Fruit fly (Drosophila melanogaster) whole organism, pupa: ENCODE data around the gene CG14717.

Source experiments
- CG10348 ChIP-seq: fragments of 200-800 bp; sonication (Bioruptor generic); IDR thresholded peaks from 2 replicates; pipeline ENCODE4 v1.3.6; 2022; ENCODE audit warnings: missing biosample characterization, missing genetic modification characterization
- CG12605 ChIP-seq: fragments of 200-800 bp; sonication (Bioruptor generic); IDR thresholded peaks from 2 replicates; pipeline ENCODE4 v1.3.6; 2022; ENCODE audit warnings: missing biosample characterization, missing genetic modification characterization
- CG13204 ChIP-seq: fragments of 200-800 bp; sonication (Bioruptor generic); optimal IDR thresholded peaks from 2 replicates; lab custom pipeline; 2018; ENCODE audit warnings: missing biosample characterization, mild to moderate bottlenecking, missing genetic modification characterization, moderate library complexity
- CG14655 ChIP-seq: fragments of 200-800 bp; sonication (Bioruptor generic); optimal IDR thresholded peaks from 3 replicates; lab custom pipeline; 2017; ENCODE audit warnings: mild to moderate bottlenecking, missing biosample characterization, missing genetic modification reagents, missing genetic modification characterization
- CG15710 ChIP-seq: fragments of 200-800 bp; sonication (Bioruptor generic); optimal IDR thresholded peaks from 2 replicates; lab custom pipeline; 2018; ENCODE audit warnings: missing biosample characterization, mild to moderate bottlenecking, missing genetic modification characterization, moderate library complexity
- CG17806 ChIP-seq: fragments of 200-800 bp; sonication (Bioruptor generic); optimal IDR thresholded peaks from 2 replicates; lab custom pipeline; 2018; ENCODE audit warnings: missing biosample characterization, mild to moderate bottlenecking, missing genetic modification characterization, moderate library complexity
- CG32121 ChIP-seq: fragments of 200-800 bp; sonication (Bioruptor generic); IDR thresholded peaks from 2 replicates; pipeline ENCODE4 v1.3.6; 2022; ENCODE audit warnings: missing biosample characterization, missing genetic modification characterization
- CG34367 ChIP-seq: fragments of 200-800 bp; sonication (Bioruptor generic); optimal IDR thresholded peaks from 2 replicates; lab custom pipeline; 2018; ENCODE audit warnings: missing biosample characterization, mild to moderate bottlenecking, missing genetic modification characterization
- CG4496 ChIP-seq: fragments of 200-800 bp; sonication (Bioruptor generic); IDR thresholded peaks from 3 replicates; pipeline ENCODE4 v1.3.6; 2022; ENCODE audit warnings: missing biosample characterization, missing genetic modification characterization
- CG8159 ChIP-seq: fragments of 200-800 bp; sonication (Bioruptor generic); optimal IDR thresholded peaks from 3 replicates; lab custom pipeline; 2018; ENCODE audit warnings: missing biosample characterization, mild to moderate bottlenecking, missing genetic modification characterization, moderate library complexity
- CG8301 ChIP-seq: fragments of 200-800 bp; sonication (Bioruptor generic); optimal IDR thresholded peaks from 2 replicates; lab custom pipeline; 2018; ENCODE audit warnings: missing biosample characterization, mild to moderate bottlenecking, missing genetic modification characterization
- CG9948 ChIP-seq: fragments of 200-800 bp; sonication (Bioruptor generic); optimal IDR thresholded peaks from 2 replicates; lab custom pipeline; 2018; ENCODE audit warnings: missing biosample characterization, mild to moderate bottlenecking, missing genetic modification characterization, moderate library complexity
- D1 ChIP-seq: fragments of 200-800 bp; sonication (Bioruptor generic); optimal IDR thresholded peaks from 2 replicates; lab custom pipeline; 2018; ENCODE audit warnings: missing biosample characterization, mild to moderate bottlenecking, missing genetic modification characterization, moderate library complexity
- EcR ChIP-seq: fragments of 200-800 bp; sonication (Bioruptor generic); optimal IDR thresholded peaks from 3 replicates; lab custom pipeline; 2019; ENCODE audit warnings: missing biosample characterization, missing genetic modification characterization, mild to moderate bottlenecking, moderate library complexity, missing genetic modification reagents
- Ets98B ChIP-seq: fragments of 200-800 bp; sonication (Bioruptor generic); IDR thresholded peaks from 2 replicates; pipeline ENCODE4 v1.3.6; 2022; ENCODE audit warnings: missing biosample characterization, missing genetic modification characterization
- Pif1A ChIP-seq: fragments of 200-800 bp; sonication (Bioruptor generic); optimal IDR thresholded peaks from 3 replicates; lab custom pipeline; 2016; ENCODE audit warnings: missing biosample characterization, missing genetic modification characterization
- Pif1B ChIP-seq: fragments of 200-800 bp; sonication (Bioruptor generic); optimal IDR thresholded peaks from 3 replicates; lab custom pipeline; 2016; ENCODE audit warnings: missing biosample characterization, missing genetic modification characterization
- Snoo ChIP-seq: fragments of 200-800 bp; sonication (Bioruptor generic); optimal IDR thresholded peaks from 3 replicates; lab custom pipeline; 2017; ENCODE audit warnings: missing biosample characterization, mild to moderate bottlenecking, missing genetic modification characterization, inconsistent platforms
- fd96Ca ChIP-seq: fragments of 200-800 bp; sonication (Bioruptor generic); IDR thresholded peaks from 3 replicates; pipeline ENCODE4 v1.3.6; 2022; ENCODE audit warnings: missing biosample characterization, missing genetic modification characterization
- gl ChIP-seq: fragments of 200-800 bp; sonication (Bioruptor generic); optimal IDR thresholded peaks from 2 replicates; lab custom pipeline; 2018; ENCODE audit warnings: missing biosample characterization, mild to moderate bottlenecking, missing genetic modification characterization
- rn ChIP-seq: fragments of 200-800 bp; sonication (Bioruptor generic); IDR thresholded peaks from 2 replicates; pipeline ENCODE4 v1.3.6; 2022; ENCODE audit warnings: missing biosample characterization, missing genetic modification characterization

Gene CG14717

dm6 chr3R:11650105-11651039 lies 45.9 kb upstream of the CG14717 start, which contains the start of the genes Csk and Elp1:
TSS of gene Csk (minus strand) at chr3R:11650706.
TSS of gene Elp1 (plus strand) at chr3R:11650971.
- peak; percentile 6 for TF ChIP-seq Pif1B
- peak; percentile 15 for TF ChIP-seq CG14655 (GFP tag; lab: Kevin White, UChicago)
- no peak for TF ChIP-seq gl (tag; lab: Kevin White, UChicago)
- TF ChIP-seq CG15710 = peak; percentile 45
- TF ChIP-seq CG4496 (GFP tag; lab: Robert Waterston, UW) = 0 out of 3 replicates have a peak, but pooled peaks have one; percentile 39
- no peak for TF ChIP-seq CG12605
- TF ChIP-seq CG9948 (tag; lab: Kevin White, UChicago) = peak; percentile 24
- TF ChIP-seq CG32121 (GFP tag; lab: Robert Waterston, UW) = no peak; the same call in 1 of the 2 replicates
- TF ChIP-seq EcR (GFP tag; lab: Kevin White, UChicago) = no peak
- no peak for TF ChIP-seq Snoo (tag; lab: Kevin White, UChicago)
- peak; percentile 26 for TF ChIP-seq CG34367 (tag; lab: Kevin White, UChicago)
- TF ChIP-seq CG13204 (GFP tag; lab: Kevin White, UChicago) = no peak
- TF ChIP-seq CG10348 = no peak
- peak; percentile 23 for TF ChIP-seq Pif1A
- no peak for TF ChIP-seq D1
- TF ChIP-seq rn (GFP tag; lab: Robert Waterston, UW) = no peak
- TF ChIP-seq Ets98B (GFP tag; lab: Robert Waterston, UW) = no peak
- 0 out of 3 replicates have a peak, but pooled peaks have one; percentile 18 for TF ChIP-seq fd96Ca
- peak; percentile 8 for TF ChIP-seq CG8301 (tag; lab: Kevin White, UChicago)
- peak; percentile 20 for TF ChIP-seq CG17806 (tag; lab: Kevin White, UChicago)
- peak; percentile 53 for TF ChIP-seq CG8159 (tag; lab: Kevin White, UChicago)

dm6 chr3R:11655873-11656374 lies 40.4 kb upstream of the CG14717 start, which contains the start of gene CG42327:
TSS of gene CG42327 (plus strand) at chr3R:11656149.
- TF ChIP-seq gl (tag; lab: Kevin White, UChicago) (peak; percentile 80), Snoo (tag; lab: Kevin White, UChicago) (peak; percentile 93), EcR (GFP tag; lab: Kevin White, UChicago) (peak; percentile 11), CG15710 (peak; percentile 85), rn (GFP tag; lab: Robert Waterston, UW) (peak; percentile 89), CG9948 (tag; lab: Kevin White, UChicago) (peak; percentile 92), Pif1A (peak; percentile 95), CG8301 (tag; lab: Kevin White, UChicago) (peak; percentile 96), CG4496 (GFP tag; lab: Robert Waterston, UW) (peak; percentile 98), CG17806 (tag; lab: Kevin White, UChicago) (peak; percentile 95), CG32121 (GFP tag; lab: Robert Waterston, UW) (peak; percentile 98), CG10348 (peak; percentile 63), fd96Ca (peak; percentile 97), Ets98B (GFP tag; lab: Robert Waterston, UW) (peak; percentile 98), CG14655 (GFP tag; lab: Kevin White, UChicago) (peak; percentile 97), CG13204 (GFP tag; lab: Kevin White, UChicago) (peak; percentile 70), Pif1B (peak; percentile 97), CG8159 (tag; lab: Kevin White, UChicago) (peak; percentile 91), CG34367 (tag; lab: Kevin White, UChicago) (peak; percentile 91), D1 (peak; percentile 88), CG12605 (peak; percentile 97)

dm6 chr3R:11656614-11657216 lies 39.6 kb upstream of the CG14717 start:
- TF ChIP-seq CG13204 (GFP tag; lab: Kevin White, UChicago) (peak; percentile 96), CG4496 (GFP tag; lab: Robert Waterston, UW) (peak; percentile 99), CG9948 (tag; lab: Kevin White, UChicago) (peak; percentile 99), CG15710 (peak; percentile 99), Pif1A (peak; percentile 99), D1 (peak; percentile 97), gl (tag; lab: Kevin White, UChicago) (peak; percentile 98), fd96Ca (peak; percentile 99), CG34367 (tag; lab: Kevin White, UChicago) (peak; percentile 99), CG32121 (GFP tag; lab: Robert Waterston, UW) (peak; percentile 99), CG12605 (peak; percentile 99), EcR (GFP tag; lab: Kevin White, UChicago) (peak; percentile 60), Ets98B (GFP tag; lab: Robert Waterston, UW) (peak; percentile 99), CG10348 (peak; percentile 94), Snoo (tag; lab: Kevin White, UChicago) (peak; percentile 98), rn (GFP tag; lab: Robert Waterston, UW) (peak; percentile 97), CG8159 (tag; lab: Kevin White, UChicago) (peak; percentile 99), CG14655 (GFP tag; lab: Kevin White, UChicago) (peak; percentile 99), Pif1B (peak; percentile 100), CG17806 (tag; lab: Kevin White, UChicago) (peak; percentile 99), CG8301 (tag; lab: Kevin White, UChicago) (peak; percentile 99)

- TF ChIP-seq Snoo (tag; lab: Kevin White, UChicago) (peak; percentile 78), CG10348 (no peak), CG17806 (tag; lab: Kevin White, UChicago) (peak; percentile 87), CG32121 (GFP tag; lab: Robert Waterston, UW) (peak; percentile 76), fd96Ca (peak; percentile 62; the same call in 1 of the 3 replicates), CG9948 (tag; lab: Kevin White, UChicago) (peak; percentile 83), CG34367 (tag; lab: Kevin White, UChicago) (peak; percentile 81), CG14655 (GFP tag; lab: Kevin White, UChicago) (peak; percentile 80), CG8159 (tag; lab: Kevin White, UChicago) (peak; percentile 87), CG12605 (peak; percentile 56; the same call in 1 of the 2 replicates), D1 (peak; percentile 25), CG13204 (GFP tag; lab: Kevin White, UChicago) (peak; percentile 74), rn (GFP tag; lab: Robert Waterston, UW) (peak; percentile 41; the same call in 1 of the 2 replicates), EcR (GFP tag; lab: Kevin White, UChicago) (peak; percentile 81), gl (tag; lab: Kevin White, UChicago) (peak; percentile 76), Ets98B (GFP tag; lab: Robert Waterston, UW) (peak; percentile 74), CG15710 (peak; percentile 85), CG4496 (GFP tag; lab: Robert Waterston, UW) (peak; percentile 90), Pif1B (peak; percentile 86), Pif1A (peak; percentile 83), CG8301 (tag; lab: Kevin White, UChicago) (peak; percentile 78)
- TF ChIP-seq, all 21 proteins: peak for 20
Measured at dm6 chr3R:11657786-11658193, 38.5 kb upstream of the CG14717 start.
